Fruit fly (Drosophila melanogaster) whole organism, embryonic: ENCODE data around the gene Fkbp59.

ENCODE experiments used
- Antp ChIP-seq: fragments of 200-800 bp; sonication (Bioruptor generic); optimal IDR thresholded peaks from 3 replicates; lab custom pipeline; 2016; ENCODE audit warnings: missing biosample characterization, missing genetic modification characterization
- B-H2 ChIP-seq: fragments of 200-800 bp; sonication (Bioruptor generic); optimal IDR thresholded peaks from 2 replicates; lab custom pipeline; 2018; ENCODE audit warnings: missing biosample characterization, mild to moderate bottlenecking, missing genetic modification characterization
- BtbVII ChIP-seq: fragments of 200-800 bp; sonication (Bioruptor generic); optimal IDR thresholded peaks from 3 replicates; lab custom pipeline; 2017; ENCODE audit warnings: missing biosample characterization, mild to moderate bottlenecking, missing genetic modification characterization
- CG11723 ChIP-seq: fragments of 200-800 bp; sonication (Bioruptor generic); optimal IDR thresholded peaks from 2 replicates; lab custom pipeline; 2017; ENCODE audit warnings: missing biosample characterization, mild to moderate bottlenecking, missing genetic modification characterization
- CG13287 ChIP-seq: fragments of 200-800 bp; sonication (Bioruptor generic); IDR thresholded peaks from 2 replicates; pipeline ENCODE4 v1.3.6; 2022; ENCODE audit warnings: missing biosample characterization, missing genetic modification characterization; ENCODE audit not compliant: partially characterized antibody
- CG13296 ChIP-seq: fragments of 200-800 bp; sonication (Bioruptor generic); optimal IDR thresholded peaks from 3 replicates; lab custom pipeline; 2018; ENCODE audit warnings: missing biosample characterization, mild to moderate bottlenecking, missing genetic modification characterization
- CG14050 ChIP-seq: fragments of 200-800 bp; sonication (Bioruptor generic); IDR thresholded peaks from 3 replicates; pipeline ENCODE4 v1.3.6; 2022; ENCODE audit warnings: missing biosample characterization, missing genetic modification characterization
- CG15073 ChIP-seq: fragments of 200-800 bp; sonication (Bioruptor generic); optimal IDR thresholded peaks from 2 replicates; lab custom pipeline; 2016; ENCODE audit warnings: missing biosample characterization, missing genetic modification characterization
- CG17612 ChIP-seq: fragments of 200-800 bp; sonication (Bioruptor generic); IDR thresholded peaks from 2 replicates; pipeline ENCODE4 v1.3.6; 2022; ENCODE audit warnings: missing biosample characterization, missing genetic modification characterization
- CG2712 ChIP-seq: fragments of 200-800 bp; optimal IDR thresholded peaks from 3 replicates; lab custom pipeline; 2019; ENCODE audit warnings: missing biosample characterization, mild to moderate bottlenecking, missing genetic modification characterization, moderate library complexity
- CG2875 ChIP-seq: fragments of 200-800 bp; sonication (Bioruptor generic); optimal IDR thresholded peaks from 2 replicates; lab custom pipeline; 2017; ENCODE audit warnings: missing biosample characterization, mild to moderate bottlenecking, missing genetic modification characterization, missing genetic modification reagents
- CG2889 ChIP-seq: fragments of 200-800 bp; sonication (Bioruptor generic); IDR thresholded peaks from 3 replicates; pipeline ENCODE4 v1.3.6; 2022; ENCODE audit warnings: missing biosample characterization, missing genetic modification characterization
- CG30403 ChIP-seq: fragments of 200-800 bp; sonication (Bioruptor generic); optimal IDR thresholded peaks from 3 replicates; lab custom pipeline; 2016; ENCODE audit warnings: missing biosample characterization, missing genetic modification characterization
- CG31224 ChIP-seq: fragments of 200-800 bp; sonication (Bioruptor generic); IDR thresholded peaks from 2 replicates; pipeline ENCODE4 v1.3.6; 2022; ENCODE audit warnings: missing biosample characterization, missing genetic modification characterization
- CG31365 ChIP-seq: fragments of 200-800 bp; sonication (Bioruptor generic); optimal IDR thresholded peaks from 2 replicates; lab custom pipeline; 2018; ENCODE audit warnings: missing biosample characterization, mild to moderate bottlenecking, missing genetic modification characterization
- CG3407 ChIP-seq: fragments of 200-800 bp; sonication (Bioruptor generic); optimal IDR thresholded peaks from 2 replicates; lab custom pipeline; 2018; ENCODE audit warnings: missing biosample characterization, mild to moderate bottlenecking, missing genetic modification characterization
- CG42726 ChIP-seq: fragments of 200-800 bp; sonication (Bioruptor generic); IDR thresholded peaks from 2 replicates; pipeline ENCODE4 v1.3.6; 2022; ENCODE audit warnings: missing biosample characterization, missing genetic modification characterization; ENCODE audit not compliant: partially characterized antibody
- CG6689 ChIP-seq: fragments of 200-800 bp; sonication (Bioruptor generic); IDR thresholded peaks from 2 replicates; pipeline ENCODE4 v1.3.6; 2022; ENCODE audit warnings: missing biosample characterization, missing genetic modification characterization
- CG6765 ChIP-seq: fragments of 200-800 bp; sonication (Bioruptor generic); optimal IDR thresholded peaks from 3 replicates; lab custom pipeline; 2017; ENCODE audit warnings: missing biosample characterization, mild to moderate bottlenecking, missing genetic modification characterization
- CG7963 ChIP-seq: fragments of 200-800 bp; sonication (Bioruptor generic); IDR thresholded peaks from 3 replicates; pipeline ENCODE4 v1.3.6; 2022; ENCODE audit warnings: missing biosample characterization, missing genetic modification characterization; ENCODE audit not compliant: partially characterized antibody
- CTCF ChIP-seq: fragments of 200-800 bp; sonication (Bioruptor generic); optimal IDR thresholded peaks from 2 replicates; lab custom pipeline; 2017; ENCODE audit warnings: missing biosample characterization, mild to moderate bottlenecking, missing genetic modification characterization, moderate library complexity
- D ChIP-seq, 2 experiments: fragments of 200-800 bp in 1 of 2; fragments of >200 bp in 1 of 2; sonication (Bioruptor generic) in 1 of 2; optimal IDR thresholded peaks; 2 replicates in 1 of 2; 3 replicates in 1 of 2; lab custom pipeline; 2017; ENCODE audit warnings: mild to moderate bottlenecking in 1 of 2, missing biosample characterization in 1 of 2, missing genetic modification characterization in 1 of 2, missing genetic modification reagents in 1 of 2
- Dip3 ChIP-seq: fragments of 200-800 bp; sonication (Bioruptor generic); optimal IDR thresholded peaks from 3 replicates; lab custom pipeline; 2016; ENCODE audit warnings: missing biosample characterization, missing genetic modification characterization
- HmgZ ChIP-seq: fragments of 200-800 bp; sonication (Bioruptor generic); optimal IDR thresholded peaks from 2 replicates; lab custom pipeline; 2018; ENCODE audit warnings: missing biosample characterization, mild to moderate bottlenecking, missing genetic modification characterization
- Hmr ChIP-seq: fragments of 200-800 bp; sonication (Bioruptor generic); optimal IDR thresholded peaks from 3 replicates; lab custom pipeline; 2017; ENCODE audit warnings: mild to moderate bottlenecking, missing biosample characterization, missing genetic modification reagents, missing genetic modification characterization
- Lim3 ChIP-seq: fragments of 200-800 bp; sonication (Bioruptor generic); IDR thresholded peaks from 2 replicates; pipeline ENCODE4 v1.3.6; 2022; ENCODE audit warnings: missing biosample characterization, missing genetic modification characterization
- NK7.1 ChIP-seq: fragments of 200-800 bp; sonication (Bioruptor generic); optimal IDR thresholded peaks from 3 replicates; lab custom pipeline; 2016; ENCODE audit warnings: missing biosample characterization, missing genetic modification characterization
- Oli ChIP-seq: fragments of 200-800 bp; sonication (Bioruptor generic); optimal IDR thresholded peaks from 2 replicates; lab custom pipeline; 2018; ENCODE audit warnings: missing biosample characterization, mild to moderate bottlenecking, missing genetic modification characterization, moderate library complexity
- Optix ChIP-seq: fragments of 200-800 bp; sonication (Bioruptor generic); IDR thresholded peaks from 3 replicates; pipeline ENCODE4 v1.3.6; 2022; ENCODE audit warnings: missing biosample characterization, missing genetic modification characterization
- Sin3A ChIP-seq: fragments of >200 bp; optimal IDR thresholded peaks from 2 replicates; lab custom pipeline; 2018
- Spps ChIP-seq: fragments of 200-800 bp; sonication (Bioruptor generic); optimal IDR thresholded peaks from 2 replicates; lab custom pipeline; 2018; ENCODE audit warnings: missing biosample characterization, mild to moderate bottlenecking, missing genetic modification characterization
- Tbp ChIP-seq: fragments of >200 bp; optimal IDR thresholded peaks from 2 replicates; lab custom pipeline; 2018; ENCODE audit warnings: missing biosample characterization, missing genetic modification characterization
- Xbp1 ChIP-seq: fragments of 200-800 bp; sonication (Bioruptor generic); optimal IDR thresholded peaks from 3 replicates; lab custom pipeline; 2016; ENCODE audit warnings: missing biosample characterization, mild to moderate bottlenecking, missing genetic modification characterization
- Xrp1 ChIP-seq: fragments of 200-800 bp; sonication (Bioruptor generic); IDR thresholded peaks from 2 replicates; pipeline ENCODE4 v1.3.6; 2022; ENCODE audit warnings: missing biosample characterization, missing genetic modification characterization
- ap ChIP-seq: fragments of 200-800 bp; sonication (Bioruptor generic); IDR thresholded peaks from 2 replicates; pipeline ENCODE4 v1.3.6; 2022; ENCODE audit warnings: missing biosample characterization, missing genetic modification characterization
- bab2 ChIP-seq: fragments of 200-800 bp; sonication (Bioruptor generic); optimal IDR thresholded peaks from 2 replicates; lab custom pipeline; 2016; ENCODE audit warnings: missing biosample characterization, missing genetic modification characterization
- bbx ChIP-seq: fragments of 200-800 bp; sonication (Bioruptor generic); IDR thresholded peaks from 2 replicates; pipeline ENCODE4 v1.3.6; 2022; ENCODE audit warnings: missing biosample characterization, missing genetic modification characterization; ENCODE audit not compliant: partially characterized antibody
- caup ChIP-seq: fragments of 200-800 bp; sonication (Bioruptor generic); optimal IDR thresholded peaks from 3 replicates; lab custom pipeline; 2017; ENCODE audit warnings: missing biosample characterization, mild to moderate bottlenecking, missing genetic modification characterization, moderate library complexity; ENCODE audit not compliant: severe bottlenecking
- corto ChIP-seq: fragments of 200-800 bp; sonication (Bioruptor generic); optimal IDR thresholded peaks from 2 replicates; lab custom pipeline; 2016; ENCODE audit warnings: missing biosample characterization, mild to moderate bottlenecking, missing genetic modification characterization, moderate library complexity
- crc ChIP-seq: fragments of 200-800 bp; sonication (Bioruptor generic); optimal IDR thresholded peaks from 2 replicates; lab custom pipeline; 2016; ENCODE audit warnings: missing biosample characterization, missing genetic modification characterization
- croc ChIP-seq: fragments of 200-800 bp; sonication (Bioruptor generic); conservative IDR thresholded peaks from 3 replicates; pipeline ENCODE4 v1.3.6; 2022; ENCODE audit warnings: missing biosample characterization, missing genetic modification characterization
- crol ChIP-seq: fragments of 200-800 bp; sonication (Bioruptor generic); IDR thresholded peaks from 2 replicates; pipeline ENCODE4 v1.3.6; 2022; ENCODE audit warnings: missing biosample characterization, missing genetic modification characterization
- dati ChIP-seq: fragments of 200-800 bp; sonication (Bioruptor generic); IDR thresholded peaks from 2 replicates; pipeline ENCODE4 v1.3.6; 2022; ENCODE audit warnings: missing biosample characterization, missing genetic modification characterization
- eyg ChIP-seq: fragments of 200-800 bp; sonication (Bioruptor generic); optimal IDR thresholded peaks from 3 replicates; lab custom pipeline; 2016; ENCODE audit warnings: missing biosample characterization, missing genetic modification characterization
- grau ChIP-seq: fragments of 200-800 bp; optimal IDR thresholded peaks from 3 replicates; lab custom pipeline; 2019; ENCODE audit warnings: missing biosample characterization, mild to moderate bottlenecking, missing genetic modification characterization, moderate library complexity
- mirr ChIP-seq: fragments of 200-800 bp; sonication (Bioruptor generic); optimal IDR thresholded peaks from 3 replicates; lab custom pipeline; 2018; ENCODE audit warnings: missing biosample characterization, mild to moderate bottlenecking, missing genetic modification characterization
- nerfin-1 ChIP-seq: fragments of 200-800 bp; sonication (Bioruptor generic); optimal IDR thresholded peaks from 3 replicates; lab custom pipeline; 2019; ENCODE audit warnings: missing biosample characterization, mild to moderate bottlenecking, missing genetic modification characterization, moderate library complexity
- psq ChIP-seq: fragments of 200-800 bp; sonication (Bioruptor generic); optimal IDR thresholded peaks from 2 replicates; lab custom pipeline; 2017; ENCODE audit warnings: missing biosample characterization, missing genetic modification characterization
- rib ChIP-seq: fragments of 200-800 bp; sonication (Bioruptor generic); IDR thresholded peaks from 2 replicates; pipeline ENCODE4 v1.3.6; 2022; ENCODE audit warnings: missing biosample characterization, missing genetic modification characterization
- sd ChIP-seq: fragments of 200-800 bp; sonication (Bioruptor generic); optimal IDR thresholded peaks from 3 replicates; lab custom pipeline; 2018; ENCODE audit warnings: missing biosample characterization, mild to moderate bottlenecking, missing genetic modification characterization, moderate library complexity
- stc ChIP-seq: fragments of 200-800 bp; sonication (Bioruptor generic); IDR thresholded peaks from 2 replicates; pipeline ENCODE4 v1.3.6; 2022; ENCODE audit warnings: missing biosample characterization, missing genetic modification characterization
- usp ChIP-seq: fragments of >200 bp; optimal IDR thresholded peaks from 2 replicates; lab custom pipeline; 2017; ENCODE audit warnings: missing biosample characterization, missing genetic modification characterization
- vnd ChIP-seq: fragments of 200-800 bp; sonication (Bioruptor generic); IDR thresholded peaks from 3 replicates; pipeline ENCODE4 v1.3.6; 2022; ENCODE audit warnings: missing biosample characterization, missing genetic modification characterization; ENCODE audit not compliant: partially characterized antibody

Fkbp59 gene

dm6 chr2L:9890576-9890975 lies 2.8 kb downstream of the Fkbp59 start, which contains the start of the genes CG34183 and CG4537 (continued):
- TF ChIP-seq Optix (no peak), B-H2 (GFP tag; lab: Kevin White, UChicago) (no peak), CG6689 (no peak), CG2712 (tag; lab: Kevin White, UChicago) (no peak), eyg (no peak), usp (GFP tag; lab: Kevin White, UChicago) (no peak), CG3407 (GFP tag; lab: Kevin White, UChicago) (no peak), CG30403 (GFP tag; lab: Kevin White, UChicago) (no peak), vnd (GFP tag; lab: Robert Waterston, UW) (peak; percentile 85), psq (GFP tag; lab: Kevin White, UChicago) (no peak), sd (tag; lab: Kevin White, UChicago) (peak; percentile 82), Antp (GFP tag; lab: Kevin White, UChicago) (no peak), Hmr (GFP tag; lab: Kevin White, UChicago) (no peak), croc (GFP tag; lab: Robert Waterston, UW) (no peak), BtbVII (GFP tag; lab: Kevin White, UChicago) (no peak), D (optimal IDR thresholded peaks at IDR 0.05; lab: Kevin White, UChicago) (no peak), D (GFP tag; optimal IDR thresholded peaks at IDR 0.05; lab: Kevin White, UChicago) (no peak), CG14050 (no peak), crc (no peak), Oli (tag; lab: Kevin White, UChicago) (no peak), rib (GFP tag; lab: Robert Waterston, UW) (0 out of 2 replicates have a peak, but pooled peaks have one; percentile 31), CG11723 (GFP tag; lab: Kevin White, UChicago) (no peak), HmgZ (tag; lab: Kevin White, UChicago) (peak; percentile 43), bab2 (GFP tag; lab: Kevin White, UChicago) (no peak), CG7963 (GFP tag; lab: Robert Waterston, UW) (peak; percentile 89), CG2889 (GFP tag; lab: Robert Waterston, UW) (no peak), CG13287 (GFP tag; lab: Robert Waterston, UW) (peak; percentile 96), caup (no peak), Tbp (no peak), Sin3A (lab: Kevin White, UChicago) (peak; percentile 48), Xrp1 (GFP tag; lab: Robert Waterston, UW) (no peak), Dip3 (GFP tag; lab: Kevin White, UChicago) (no peak), CG13296 (no peak), NK7.1 (GFP tag; lab: Kevin White, UChicago) (no peak), CG17612 (no peak), grau (no peak), crol (no peak), CG6765 (no peak), ap (no peak), dati (no peak), CG42726 (GFP tag; lab: Robert Waterston, UW) (peak; percentile 93), CG15073 (GFP tag; lab: Kevin White, UChicago) (no peak), mirr (GFP tag; lab: Kevin White, UChicago) (no peak), CTCF (no peak), bbx (GFP tag; lab: Robert Waterston, UW) (peak; percentile 94), corto (no peak), Spps (tag; lab: Kevin White, UChicago) (no peak), CG31224 (GFP tag; lab: Robert Waterston, UW) (no peak), CG31365 (tag; lab: Kevin White, UChicago) (no peak), CG2875 (GFP tag; lab: Kevin White, UChicago) (no peak), Xbp1 (GFP tag; lab: Kevin White, UChicago) (no peak), Lim3 (GFP tag; lab: Robert Waterston, UW) (no peak), stc (GFP tag; lab: Robert Waterston, UW) (no peak), nerfin-1 (no peak)
